Fruit fly (Drosophila melanogaster): ENCODE data around the gene CG4496.

- TF ChIP-seq CG10565 (GFP tag; optimal IDR thresholded peaks at IDR 0.05) = no peak
- peak; percentile 5 to 32 for TF ChIP-seq Pdp1 (GFP tag; optimal IDR thresholded peaks at IDR 0.05)
- no peak for TF ChIP-seq br (optimal IDR thresholded peaks at IDR 0.05)
- TF ChIP-seq pros (GFP tag; optimal IDR thresholded peaks at IDR 0.05) = no peak
- no peak for TF ChIP-seq hb (GFP tag; IDR thresholded peaks at IDR 0.05; ENCODE audit: partially characterized antibody)
Measured at dm6 chr2L:7148919-7149318, 40.9 kb downstream of the CG4496 start.

All from whole organism, embryonic.